Fruit fly (Drosophila melanogaster) whole organism, embryonic: ENCODE measurements around the gene PCNA2.

Experiments
- Antp ChIP-seq: fragments of 200-800 bp; sonication (Bioruptor generic); optimal IDR thresholded peaks from 3 replicates; lab custom pipeline; 2016; ENCODE audit warnings: missing biosample characterization, missing genetic modification characterization
- Blimp-1 ChIP-seq: fragments of 200-800 bp; sonication (Bioruptor generic); optimal IDR thresholded peaks from 3 replicates; lab custom pipeline; 2018; ENCODE audit warnings: missing biosample characterization, missing genetic modification characterization, mild to moderate bottlenecking, moderate library complexity, missing genetic modification reagents
- CG10274 ChIP-seq: fragments of 200-800 bp; sonication (Bioruptor generic); optimal IDR thresholded peaks from 3 replicates; lab custom pipeline; 2017; ENCODE audit warnings: missing biosample characterization, mild to moderate bottlenecking, missing genetic modification characterization
- CG10979 ChIP-seq: fragments of 200-800 bp; sonication (Bioruptor generic); optimal IDR thresholded peaks from 2 replicates; lab custom pipeline; 2018; ENCODE audit warnings: missing biosample characterization, mild to moderate bottlenecking, missing genetic modification characterization, moderate library complexity
- CG11723 ChIP-seq: fragments of 200-800 bp; sonication (Bioruptor generic); optimal IDR thresholded peaks from 2 replicates; lab custom pipeline; 2017; ENCODE audit warnings: missing biosample characterization, mild to moderate bottlenecking, missing genetic modification characterization
- CG12071 ChIP-seq: fragments of 200-800 bp; sonication (Bioruptor generic); optimal IDR thresholded peaks from 3 replicates; lab custom pipeline; 2018; ENCODE audit warnings: missing biosample characterization, mild to moderate bottlenecking, missing genetic modification characterization
- CG12236 ChIP-seq: fragments of 200-800 bp; sonication (Bioruptor generic); optimal IDR thresholded peaks from 2 replicates; lab custom pipeline; 2016; ENCODE audit warnings: missing biosample characterization, missing genetic modification characterization
- CG13296 ChIP-seq: fragments of 200-800 bp; sonication (Bioruptor generic); optimal IDR thresholded peaks from 3 replicates; lab custom pipeline; 2018; ENCODE audit warnings: missing biosample characterization, mild to moderate bottlenecking, missing genetic modification characterization
- CG13424 ChIP-seq: fragments of 200-800 bp; sonication (Bioruptor generic); optimal IDR thresholded peaks from 2 replicates; lab custom pipeline; 2019; ENCODE audit warnings: missing biosample characterization, mild to moderate bottlenecking, missing genetic modification characterization, moderate library complexity
- CG14014 ChIP-seq: fragments of 200-800 bp; sonication (Bioruptor generic); IDR thresholded peaks from 2 replicates; pipeline ENCODE4 v1.3.6; 2022; ENCODE audit warnings: missing biosample characterization, missing genetic modification characterization
- CG17802 ChIP-seq: fragments of 200-800 bp; sonication (Bioruptor generic); optimal IDR thresholded peaks from 2 replicates; lab custom pipeline; 2018; ENCODE audit warnings: missing biosample characterization, mild to moderate bottlenecking, missing genetic modification characterization, moderate library complexity
- CG18619 ChIP-seq: fragments of 200-800 bp; sonication (Bioruptor generic); optimal IDR thresholded peaks from 3 replicates; lab custom pipeline; 2017; ENCODE audit warnings: missing biosample characterization, mild to moderate bottlenecking, missing genetic modification characterization
- CG4424 ChIP-seq: fragments of 200-800 bp; sonication (Bioruptor generic); optimal IDR thresholded peaks from 3 replicates; lab custom pipeline; 2016; ENCODE audit warnings: missing biosample characterization, missing genetic modification characterization
- CG4707 ChIP-seq: fragments of 200-800 bp; sonication (Bioruptor generic); optimal IDR thresholded peaks from 2 replicates; lab custom pipeline; 2018; ENCODE audit warnings: missing biosample characterization, mild to moderate bottlenecking, missing genetic modification characterization, moderate library complexity
- CG6254 ChIP-seq: fragments of 200-800 bp; sonication (Bioruptor generic); optimal IDR thresholded peaks from 3 replicates; lab custom pipeline; 2017; ENCODE audit warnings: mild to moderate bottlenecking, missing biosample characterization, missing genetic modification reagents, missing genetic modification characterization
- CG8765 ChIP-seq: fragments of 200-800 bp; sonication (Bioruptor generic); IDR thresholded peaks from 2 replicates; pipeline ENCODE4 v1.3.6; 2022; ENCODE audit warnings: missing biosample characterization, missing genetic modification characterization
- CG8924 ChIP-seq: fragments of 200-800 bp; optimal IDR thresholded peaks from 3 replicates; lab custom pipeline; 2019; ENCODE audit warnings: missing biosample characterization, mild to moderate bottlenecking, missing genetic modification characterization, moderate library complexity
- Fer3 ChIP-seq: fragments of 200-800 bp; sonication (Bioruptor generic); optimal IDR thresholded peaks from 2 replicates; lab custom pipeline; 2018; ENCODE audit warnings: missing biosample characterization, mild to moderate bottlenecking, missing genetic modification characterization, moderate library complexity
- Hr51 ChIP-seq, 2 experiments: fragments of 200-800 bp; sonication (Bioruptor generic); optimal IDR thresholded peaks; 2 replicates in 1 of 2; 3 replicates in 1 of 2; lab custom pipeline; 2016 to 2018; ENCODE audit warnings: missing biosample characterization in 2 of 2, missing genetic modification characterization in 2 of 2, mild to moderate bottlenecking in 1 of 2, moderate library complexity in 1 of 2
- Myb ChIP-seq: fragments of 200-800 bp; sonication (Bioruptor generic); optimal IDR thresholded peaks from 2 replicates; lab custom pipeline; 2016; ENCODE audit warnings: missing biosample characterization, missing genetic modification characterization
- Neu2 ChIP-seq: fragments of 200-800 bp; sonication (Bioruptor generic); optimal IDR thresholded peaks from 3 replicates; lab custom pipeline; 2016; ENCODE audit warnings: missing biosample characterization, missing genetic modification characterization, borderline replicate concordance
- Oaz ChIP-seq: fragments of 200-800 bp; sonication (Bioruptor generic); IDR thresholded peaks from 2 replicates; pipeline ENCODE4 v1.3.6; 2022; ENCODE audit warnings: missing biosample characterization, missing genetic modification characterization
- Spps ChIP-seq: fragments of 200-800 bp; sonication (Bioruptor generic); optimal IDR thresholded peaks from 2 replicates; lab custom pipeline; 2018; ENCODE audit warnings: missing biosample characterization, mild to moderate bottlenecking, missing genetic modification characterization
- amos ChIP-seq: fragments of 200-800 bp; sonication (Bioruptor generic); IDR thresholded peaks from 2 replicates; pipeline ENCODE4 v1.3.6; 2022; ENCODE audit warnings: missing biosample characterization, missing genetic modification characterization; ENCODE audit not compliant: partially characterized antibody
- bcd ChIP-seq: fragments of 200-800 bp; sonication (Bioruptor generic); optimal IDR thresholded peaks from 2 replicates; lab custom pipeline; 2017; ENCODE audit warnings: missing biosample characterization, mild to moderate bottlenecking, missing genetic modification characterization
- btn ChIP-seq: fragments of 200-800 bp; sonication (Bioruptor generic); optimal IDR thresholded peaks from 2 replicates; lab custom pipeline; 2016; ENCODE audit warnings: missing biosample characterization, missing genetic modification characterization
- emc ChIP-seq: fragments of 200-800 bp; sonication (Bioruptor generic); optimal IDR thresholded peaks from 2 replicates; lab custom pipeline; 2016; ENCODE audit warnings: missing biosample characterization, missing genetic modification characterization
- eyg ChIP-seq: fragments of 200-800 bp; sonication (Bioruptor generic); optimal IDR thresholded peaks from 3 replicates; lab custom pipeline; 2016; ENCODE audit warnings: missing biosample characterization, missing genetic modification characterization
- gcm ChIP-seq: fragments of 200-800 bp; sonication (Bioruptor generic); optimal IDR thresholded peaks from 2 replicates; lab custom pipeline; 2019; ENCODE audit warnings: missing biosample characterization, mild to moderate bottlenecking, missing genetic modification characterization, moderate library complexity
- gfzf ChIP-seq: fragments of 200-800 bp; sonication (Bioruptor generic); optimal IDR thresholded peaks from 2 replicates; lab custom pipeline; 2016; ENCODE audit warnings: missing biosample characterization, mild to moderate bottlenecking, missing genetic modification characterization, moderate library complexity
- lmd ChIP-seq: fragments of 200-800 bp; sonication (Bioruptor generic); IDR thresholded peaks from 2 replicates; pipeline ENCODE4 v1.3.6; 2022; ENCODE audit warnings: missing biosample characterization, missing genetic modification characterization
- pb ChIP-seq: fragments of 200-800 bp; sonication (Bioruptor generic); optimal IDR thresholded peaks from 3 replicates; lab custom pipeline; 2016; ENCODE audit warnings: missing biosample characterization, missing genetic modification characterization
- pfk ChIP-seq: fragments of 200-800 bp; sonication (Bioruptor generic); optimal IDR thresholded peaks from 2 replicates; lab custom pipeline; 2018; ENCODE audit warnings: missing biosample characterization, mild to moderate bottlenecking, missing genetic modification characterization, moderate library complexity
- prd ChIP-seq, 3 experiments: fragments of >200 bp in 2 of 3; fragments of 200-800 bp in 1 of 3; sonication (Bioruptor generic) in 1 of 3; optimal IDR thresholded peaks in 2 of 3; IDR thresholded peaks in 1 of 3; 2 replicates in 2 of 3; 3 replicates in 1 of 3; pipeline versions ENCODE4 v1.3.6 to Lab custom; 2017 to 2022; ENCODE audit warnings: missing biosample characterization in 1 of 3, missing genetic modification characterization in 1 of 3
- row ChIP-seq: fragments of 200-800 bp; sonication (Bioruptor generic); IDR thresholded peaks from 3 replicates; pipeline ENCODE4 v1.3.6; 2022; ENCODE audit warnings: missing biosample characterization, missing genetic modification characterization
- schlank ChIP-seq: fragments of 200-800 bp; sonication (Bioruptor generic); optimal IDR thresholded peaks from 2 replicates; lab custom pipeline; 2018; ENCODE audit warnings: missing biosample characterization, mild to moderate bottlenecking, missing genetic modification characterization
- tgo ChIP-seq: fragments of 200-800 bp; sonication (Bioruptor generic); IDR thresholded peaks from 3 replicates; pipeline ENCODE4 v1.3.6; 2022; ENCODE audit warnings: missing biosample characterization, missing genetic modification characterization
- tll ChIP-seq, 2 experiments: fragments of 200-800 bp in 1 of 2; fragments of >200 bp in 1 of 2; sonication (Bioruptor generic) in 1 of 2; optimal IDR thresholded peaks; 2 replicates each; lab custom pipeline; 2017 to 2019; ENCODE audit warnings: missing biosample characterization in 2 of 2, missing genetic modification characterization in 2 of 2, mild to moderate bottlenecking in 1 of 2, moderate library complexity in 1 of 2

Gene PCNA2

dm6 chr2L:19575626-19576298 lies 8.0 kb downstream of the PCNA2 start (continued):
- peak; percentile 98 for TF ChIP-seq bcd
- TF ChIP-seq emc (GFP tag; lab: Kevin White, UChicago), result peak; percentile 96
- peak; percentile 90 for TF ChIP-seq CG12236 (GFP tag; lab: Kevin White, UChicago)
- peak; percentile 94 for TF ChIP-seq Blimp-1
- TF ChIP-seq btn (GFP tag; lab: Kevin White, UChicago), result peak; percentile 94
- TF ChIP-seq amos (GFP tag; lab: Robert Waterston, UW), result peak; percentile 27; the same call in 1 of the 2 replicates
- peak; percentile 92 for TF ChIP-seq Fer3 (tag; lab: Kevin White, UChicago)
- peak; percentile 97 for TF ChIP-seq lmd (GFP tag; lab: Robert Waterston, UW)
- TF ChIP-seq pfk (GFP tag; lab: Kevin White, UChicago), result peak; percentile 100
- TF ChIP-seq CG17802, result peak; percentile 87
- TF ChIP-seq pb (GFP tag; lab: Kevin White, UChicago), result peak; percentile 96
- peak; percentile 85 for TF ChIP-seq gcm
- peak; percentile 96 for TF ChIP-seq Antp
- peak; percentile 91 for TF ChIP-seq Neu2 (GFP tag; lab: Kevin White, UChicago)
- peak; percentile 98 for TF ChIP-seq CG4424
- TF ChIP-seq CG14014 (GFP tag; lab: Robert Waterston, UW), result peak; percentile 94
- TF ChIP-seq schlank, result peak; percentile 86
- TF ChIP-seq CG10979 (tag; lab: Kevin White, UChicago), result peak; percentile 96
- peak; percentile 92 for TF ChIP-seq tgo (GFP tag; lab: Robert Waterston, UW)
- TF ChIP-seq CG12071 (GFP tag; lab: Kevin White, UChicago), result peak; percentile 92
- TF ChIP-seq CG18619, result peak; percentile 98
- no peak for TF ChIP-seq prd (optimal IDR thresholded peaks at IDR 0.05; lab: Kevin White, UChicago)
- peak; percentile 96 for TF ChIP-seq prd (GFP tag; IDR thresholded peaks at IDR 0.05; lab: Robert Waterston, UW)
- peak; percentile 80 for TF ChIP-seq CG8765 (GFP tag; lab: Robert Waterston, UW)
- TF ChIP-seq CG11723, result peak; percentile 93
- peak; percentile 96 for TF ChIP-seq CG13424 (tag; lab: Kevin White, UChicago)
- TF ChIP-seq CG6254 (GFP tag; lab: Kevin White, UChicago), result peak; percentile 81
- peak; percentile 97 for TF ChIP-seq CG8924 (tag; lab: Kevin White, UChicago)
- peak; percentile 86 for TF ChIP-seq Oaz
- peak; percentile 95 for TF ChIP-seq eyg (GFP tag; lab: Kevin White, UChicago)
- peak; percentile 89 for TF ChIP-seq Spps (tag; lab: Kevin White, UChicago)
- TF ChIP-seq CG4707 (GFP tag; lab: Kevin White, UChicago), result peak; percentile 99
- TF ChIP-seq gfzf (GFP tag; lab: Kevin White, UChicago), result peak; percentile 35
- TF ChIP-seq row (GFP tag; lab: Robert Waterston, UW), result peak; percentile 95
- TF ChIP-seq CG10274 (GFP tag; lab: Kevin White, UChicago), result peak; percentile 87
- peak; percentile 87 for TF ChIP-seq Myb (GFP tag; lab: Kevin White, UChicago)
- TF ChIP-seq CG13296 (GFP tag; lab: Kevin White, UChicago), result peak; percentile 94
- peak; percentile 96 to 97 for TF ChIP-seq Hr51 (GFP tag; optimal IDR thresholded peaks at IDR 0.05; lab: Kevin White, UChicago)
- TF ChIP-seq tll (GFP tag; optimal IDR thresholded peaks at IDR 0.05; lab: Kevin White, UChicago), result peak in 1 of 2 experiments; percentile 28
